Fruit fly (Drosophila melanogaster) whole organism, embryonic: ENCODE data around the gene CheA29a.

Experiments
- Antp ChIP-seq: fragments of 200-800 bp; sonication (Bioruptor generic); optimal IDR thresholded peaks from 3 replicates; lab custom pipeline; 2016; ENCODE audit warnings: missing biosample characterization, missing genetic modification characterization
- Atf6 ChIP-seq: fragments of 200-800 bp; sonication (Bioruptor generic); IDR thresholded peaks from 2 replicates; pipeline ENCODE4 v1.3.6; 2022; ENCODE audit warnings: missing biosample characterization, missing genetic modification characterization
- CG10543 ChIP-seq: fragments of 200-800 bp; sonication (Bioruptor generic); optimal IDR thresholded peaks from 3 replicates; lab custom pipeline; 2017; ENCODE audit warnings: missing biosample characterization, mild to moderate bottlenecking, missing genetic modification characterization, moderate library complexity
- CG10654 ChIP-seq: fragments of 200-800 bp; sonication (Bioruptor generic); optimal IDR thresholded peaks from 2 replicates; lab custom pipeline; 2016; ENCODE audit warnings: missing biosample characterization, missing genetic modification characterization
- CG10959 ChIP-seq: fragments of 200-800 bp; sonication (Bioruptor generic); IDR thresholded peaks from 2 replicates; pipeline ENCODE4 v1.3.6; 2022; ENCODE audit warnings: missing biosample characterization, missing genetic modification characterization
- CG11093 ChIP-seq: fragments of 200-800 bp; sonication (Bioruptor generic); IDR thresholded peaks from 3 replicates; pipeline ENCODE4 v1.3.6; 2022; ENCODE audit warnings: missing biosample characterization, missing genetic modification characterization
- CG11456 ChIP-seq: fragments of 200-800 bp; sonication (Bioruptor generic); IDR thresholded peaks from 3 replicates; pipeline ENCODE4 v1.3.6; 2022; ENCODE audit warnings: missing biosample characterization, missing genetic modification characterization
- CG11504 ChIP-seq: fragments of 200-800 bp; sonication (Bioruptor generic); optimal IDR thresholded peaks from 3 replicates; lab custom pipeline; 2019; ENCODE audit warnings: missing biosample characterization, mild to moderate bottlenecking, missing genetic modification characterization, moderate library complexity
- CG11723 ChIP-seq: fragments of 200-800 bp; sonication (Bioruptor generic); optimal IDR thresholded peaks from 2 replicates; lab custom pipeline; 2017; ENCODE audit warnings: missing biosample characterization, mild to moderate bottlenecking, missing genetic modification characterization
- CG12391 ChIP-seq: fragments of 200-800 bp; sonication (Bioruptor generic); optimal IDR thresholded peaks from 3 replicates; lab custom pipeline; 2018; ENCODE audit warnings: missing biosample characterization, mild to moderate bottlenecking, missing genetic modification characterization, moderate library complexity
- CG15011 ChIP-seq: fragments of 200-800 bp; sonication (Bioruptor generic); optimal IDR thresholded peaks from 3 replicates; lab custom pipeline; 2018; ENCODE audit warnings: missing biosample characterization, mild to moderate bottlenecking, missing genetic modification characterization
- CG1602 ChIP-seq: fragments of 200-800 bp; sonication (Bioruptor generic); optimal IDR thresholded peaks from 3 replicates; lab custom pipeline; 2016; ENCODE audit warnings: missing biosample characterization, missing genetic modification characterization
- CG17385 ChIP-seq: fragments of 200-800 bp; sonication (Bioruptor generic); optimal IDR thresholded peaks from 3 replicates; lab custom pipeline; 2018; ENCODE audit warnings: missing biosample characterization, mild to moderate bottlenecking, missing genetic modification characterization
- CG17802 ChIP-seq: fragments of 200-800 bp; sonication (Bioruptor generic); optimal IDR thresholded peaks from 2 replicates; lab custom pipeline; 2018; ENCODE audit warnings: missing biosample characterization, mild to moderate bottlenecking, missing genetic modification characterization, moderate library complexity
- CG18619 ChIP-seq: fragments of 200-800 bp; sonication (Bioruptor generic); optimal IDR thresholded peaks from 3 replicates; lab custom pipeline; 2017; ENCODE audit warnings: missing biosample characterization, mild to moderate bottlenecking, missing genetic modification characterization
- CG3065 ChIP-seq: fragments of 200-800 bp; sonication (Bioruptor generic); optimal IDR thresholded peaks from 2 replicates; lab custom pipeline; 2016; ENCODE audit warnings: missing biosample characterization, missing genetic modification characterization
- CG31441 ChIP-seq: fragments of 200-800 bp; sonication (Bioruptor generic); IDR thresholded peaks from 2 replicates; pipeline ENCODE4 v1.3.6; 2022; ENCODE audit warnings: missing biosample characterization, missing genetic modification characterization
- CG34376 ChIP-seq: fragments of 200-800 bp; sonication (Bioruptor generic); optimal IDR thresholded peaks from 2 replicates; lab custom pipeline; 2018; ENCODE audit warnings: missing biosample characterization, mild to moderate bottlenecking, missing genetic modification characterization
- CG6813 ChIP-seq: fragments of 200-800 bp; sonication (Bioruptor generic); optimal IDR thresholded peaks from 2 replicates; lab custom pipeline; 2017; ENCODE audit warnings: missing biosample characterization, missing genetic modification characterization, mild to moderate bottlenecking, moderate library complexity, missing genetic modification reagents
- CG7987 ChIP-seq: fragments of 200-800 bp; sonication (Bioruptor generic); optimal IDR thresholded peaks from 2 replicates; lab custom pipeline; 2018; ENCODE audit warnings: missing biosample characterization, mild to moderate bottlenecking, missing genetic modification characterization, moderate library complexity
- Eip74EF ChIP-seq, 2 experiments: fragments of 200-800 bp in 1 of 2; fragments of >200 bp in 1 of 2; sonication (Bioruptor generic) in 1 of 2; optimal IDR thresholded peaks; 2 replicates each; lab custom pipeline; 2017 to 2019; ENCODE audit warnings: missing biosample characterization in 2 of 2, missing genetic modification characterization in 2 of 2, mild to moderate bottlenecking in 1 of 2, moderate library complexity in 1 of 2
- GATAe ChIP-seq: fragments of 200-800 bp; sonication (Bioruptor generic); conservative IDR thresholded peaks from 2 replicates; pipeline ENCODE4 v1.3.6; 2022; ENCODE audit warnings: missing biosample characterization, missing genetic modification characterization
- HLH4C ChIP-seq: fragments of 200-800 bp; sonication (Bioruptor generic); IDR thresholded peaks from 3 replicates; pipeline ENCODE4 v1.3.6; 2022; ENCODE audit warnings: missing biosample characterization, missing genetic modification characterization; ENCODE audit not compliant: partially characterized antibody
- HmgZ ChIP-seq: fragments of 200-800 bp; sonication (Bioruptor generic); optimal IDR thresholded peaks from 2 replicates; lab custom pipeline; 2018; ENCODE audit warnings: missing biosample characterization, mild to moderate bottlenecking, missing genetic modification characterization
- Hr78 ChIP-seq, 2 experiments: fragments of 200-800 bp in 1 of 2; fragments of >200 bp in 1 of 2; sonication (Bioruptor generic) in 1 of 2; optimal IDR thresholded peaks; 2 replicates each; lab custom pipeline; 2017 to 2019; ENCODE audit warnings: missing biosample characterization in 2 of 2, missing genetic modification characterization in 2 of 2, mild to moderate bottlenecking in 1 of 2, moderate library complexity in 1 of 2
- MESR4 ChIP-seq: fragments of 200-800 bp; sonication (Bioruptor generic); optimal IDR thresholded peaks from 2 replicates; lab custom pipeline; 2018; ENCODE audit warnings: missing biosample characterization, mild to moderate bottlenecking, missing genetic modification characterization, moderate library complexity
- Opbp ChIP-seq: fragments of 200-800 bp; sonication (Bioruptor generic); IDR thresholded peaks from 3 replicates; pipeline ENCODE4 v1.3.6; 2022; ENCODE audit warnings: missing biosample characterization, missing genetic modification characterization; ENCODE audit not compliant: partially characterized antibody
- Six4 ChIP-seq: fragments of 200-800 bp; sonication (Bioruptor generic); optimal IDR thresholded peaks from 2 replicates; lab custom pipeline; 2016; ENCODE audit warnings: missing biosample characterization, missing genetic modification characterization
- Sry-δ ChIP-seq: fragments of 200-800 bp; sonication (Bioruptor generic); optimal IDR thresholded peaks from 2 replicates; lab custom pipeline; 2016; ENCODE audit warnings: missing biosample characterization, missing genetic modification characterization
- ash1 ChIP-seq: fragments of 200-800 bp; sonication (Bioruptor generic); optimal IDR thresholded peaks from 2 replicates; lab custom pipeline; 2018; ENCODE audit warnings: missing biosample characterization, mild to moderate bottlenecking, missing genetic modification characterization
- chif ChIP-seq, 2 experiments: fragments of 200-800 bp; sonication (Bioruptor generic); optimal IDR thresholded peaks; 3 replicates each; lab custom pipeline; 2016; ENCODE audit warnings: missing biosample characterization in 2 of 2, missing genetic modification characterization in 2 of 2
- chinmo ChIP-seq: fragments of 200-800 bp; sonication (Bioruptor generic); IDR thresholded peaks from 4 replicates; pipeline ENCODE4 v1.3.6; 2022; ENCODE audit warnings: missing biosample characterization, missing genetic modification characterization; ENCODE audit not compliant: partially characterized antibody
- dysf ChIP-seq: fragments of 200-800 bp; sonication (Bioruptor generic); IDR thresholded peaks from 3 replicates; pipeline ENCODE4 v1.3.6; 2022; ENCODE audit warnings: missing biosample characterization, missing genetic modification characterization
- exex ChIP-seq: fragments of 200-800 bp; sonication (Bioruptor generic); optimal IDR thresholded peaks from 4 replicates; lab custom pipeline; 2018; ENCODE audit warnings: missing biosample characterization, mild to moderate bottlenecking, missing genetic modification characterization, moderate library complexity
- grn ChIP-seq: fragments of 200-800 bp; sonication (Bioruptor generic); optimal IDR thresholded peaks from 3 replicates; lab custom pipeline; 2017; ENCODE audit warnings: missing biosample characterization, missing genetic modification characterization
- gro ChIP-seq: fragments of 200-800 bp; sonication (Bioruptor generic); optimal IDR thresholded peaks from 2 replicates; lab custom pipeline; 2016; ENCODE audit warnings: missing biosample characterization, missing genetic modification characterization
- kay ChIP-seq: fragments of 200-800 bp; sonication (Bioruptor generic); optimal IDR thresholded peaks from 2 replicates; lab custom pipeline; 2016; ENCODE audit warnings: missing biosample characterization, missing genetic modification characterization
- mirr ChIP-seq: fragments of 200-800 bp; sonication (Bioruptor generic); optimal IDR thresholded peaks from 3 replicates; lab custom pipeline; 2018; ENCODE audit warnings: missing biosample characterization, mild to moderate bottlenecking, missing genetic modification characterization
- pzg ChIP-seq: fragments of 200-800 bp; sonication (Bioruptor generic); optimal IDR thresholded peaks from 3 replicates; lab custom pipeline; 2018; ENCODE audit warnings: missing biosample characterization, mild to moderate bottlenecking, missing genetic modification characterization, moderate library complexity
- ranshi ChIP-seq: fragments of 200-800 bp; sonication (Bioruptor generic); IDR thresholded peaks from 2 replicates; pipeline ENCODE4 v1.3.6; 2022; ENCODE audit warnings: missing biosample characterization, missing genetic modification characterization
- scrt ChIP-seq: fragments of 200-800 bp; sonication (Bioruptor generic); optimal IDR thresholded peaks from 2 replicates; lab custom pipeline; 2018; ENCODE audit warnings: missing biosample characterization, mild to moderate bottlenecking, missing genetic modification characterization, moderate library complexity
- slbo ChIP-seq: fragments of 200-800 bp; sonication (Bioruptor generic); IDR thresholded peaks from 2 replicates; pipeline ENCODE4 v1.3.6; 2022; ENCODE audit warnings: missing biosample characterization, missing genetic modification characterization
- stc ChIP-seq: fragments of 200-800 bp; sonication (Bioruptor generic); IDR thresholded peaks from 2 replicates; pipeline ENCODE4 v1.3.6; 2022; ENCODE audit warnings: missing biosample characterization, missing genetic modification characterization
- sug ChIP-seq: fragments of 200-800 bp; optimal IDR thresholded peaks from 2 replicates; lab custom pipeline; 2019; ENCODE audit warnings: missing biosample characterization, mild to moderate bottlenecking, missing genetic modification characterization, moderate library complexity
- unc-4 ChIP-seq: fragments of 200-800 bp; sonication (Bioruptor generic); IDR thresholded peaks from 2 replicates; pipeline ENCODE4 v1.3.6; 2022; ENCODE audit warnings: missing biosample characterization, missing genetic modification characterization; ENCODE audit not compliant: partially characterized antibody
- vvl ChIP-seq: fragments of 200-800 bp; sonication (Bioruptor generic); IDR thresholded peaks from 2 replicates; pipeline ENCODE4 v1.3.6; 2022; ENCODE audit warnings: missing biosample characterization, missing genetic modification characterization
- zfh2 ChIP-seq: fragments of 200-800 bp; sonication (Bioruptor generic); optimal IDR thresholded peaks from 2 replicates; lab custom pipeline; 2016; ENCODE audit warnings: missing biosample characterization, missing genetic modification characterization

CheA29a gene

dm6 chr2L:8449358-8449757, 27.8 kb upstream of the CheA29a start, which contains the start of gene Aasdh (continued):
- TF ChIP-seq CG10959 (GFP tag; lab: Robert Waterston, UW) (no peak), CG11723 (GFP tag; lab: Kevin White, UChicago) (no peak), Sry-δ (GFP tag; lab: Kevin White, UChicago) (peak; percentile 74), CG1602 (GFP tag; lab: Kevin White, UChicago) (no peak), Opbp (0 out of 3 replicates have a peak, but pooled peaks have one; percentile 19), unc-4 (GFP tag; lab: Robert Waterston, UW) (peak; percentile 43; the same call in 1 of the 2 replicates), ranshi (GFP tag; lab: Robert Waterston, UW) (no peak), pzg (peak; percentile 29), CG17802 (tag; lab: Kevin White, UChicago) (no peak), MESR4 (GFP tag; lab: Kevin White, UChicago) (peak; percentile 21), kay (GFP tag; lab: Kevin White, UChicago) (no peak), Six4 (no peak)

- TF ChIP-seq stc: 0 out of 2 replicates have a peak, but pooled peaks have one; percentile 6
- TF ChIP-seq mirr (GFP tag; lab: Kevin White, UChicago): peak; percentile 93
- peak; percentile 53 for TF ChIP-seq GATAe
- TF ChIP-seq gro: peak; percentile 57
- TF ChIP-seq CG10654 (GFP tag; lab: Kevin White, UChicago): no peak
- 0 out of 4 replicates have a peak, but pooled peaks have one; percentile 63 for TF ChIP-seq chinmo
- TF ChIP-seq CG34376 (GFP tag; lab: Kevin White, UChicago): peak; percentile 83
- TF ChIP-seq CG3065: no peak
- peak; percentile 99 for TF ChIP-seq sug
- TF ChIP-seq exex: peak; percentile 98
- peak; percentile 51 for TF ChIP-seq CG10543 (GFP tag; lab: Kevin White, UChicago)
- 0 out of 2 replicates have a peak, but pooled peaks have one; percentile 29 for TF ChIP-seq Atf6 (GFP tag; lab: Robert Waterston, UW)
- no peak for TF ChIP-seq CG11456 (GFP tag; lab: Robert Waterston, UW)
- peak; percentile 7 for TF ChIP-seq CG6813
- TF ChIP-seq CG11093: no peak
- TF ChIP-seq slbo (GFP tag; lab: Robert Waterston, UW): no peak
- TF ChIP-seq HmgZ (tag; lab: Kevin White, UChicago): peak; percentile 6
- peak; percentile 100 for TF ChIP-seq grn (GFP tag; lab: Kevin White, UChicago)
- TF ChIP-seq Hr78 (GFP tag; optimal IDR thresholded peaks at IDR 0.05; lab: Kevin White, UChicago): peak in 1 of 2 experiments; percentile 73
Measured at dm6 chr2L:8451497-8451896, 25.7 kb upstream of the CheA29a start.

dm6 chr2L:8461782-8462453, 15.2 kb upstream of the CheA29a start:
- TF ChIP-seq Antp: no peak
- peak; percentile 43 for TF ChIP-seq CG31441 (GFP tag; lab: Robert Waterston, UW)
- peak; percentile 19 for TF ChIP-seq CG15011 (GFP tag; lab: Kevin White, UChicago)
- peak; percentile 45 for TF ChIP-seq CG11504 (tag; lab: Kevin White, UChicago)
- peak; percentile 43; the same call in 1 of the 3 replicates for TF ChIP-seq dysf (GFP tag; lab: Robert Waterston, UW)
- TF ChIP-seq CG18619 (GFP tag; lab: Kevin White, UChicago): peak; percentile 42
- peak; percentile 1 to 30 for TF ChIP-seq chif (GFP tag; optimal IDR thresholded peaks at IDR 0.05; lab: Kevin White, UChicago)
- TF ChIP-seq CG7987: no peak
- no peak for TF ChIP-seq HLH4C (GFP tag; lab: Robert Waterston, UW)
- TF ChIP-seq CG11456 (GFP tag; lab: Robert Waterston, UW): peak; percentile 33; the same call in 1 of the 3 replicates
- peak; percentile 61 for TF ChIP-seq GATAe
- no peak for TF ChIP-seq Eip74EF (GFP tag; optimal IDR thresholded peaks at IDR 0.05; lab: Kevin White, UChicago)
- peak; percentile 48 for TF ChIP-seq zfh2 (GFP tag; lab: Kevin White, UChicago)
- TF ChIP-seq CG12391 (tag; lab: Kevin White, UChicago): peak; percentile 47
- peak; percentile 12 for TF ChIP-seq scrt
- TF ChIP-seq ash1 (GFP tag; lab: Kevin White, UChicago): no peak
- peak; percentile 5 for TF ChIP-seq CG17385 (GFP tag; lab: Kevin White, UChicago)
- TF ChIP-seq vvl: peak; percentile 28; the same call in 1 of the 2 replicates
